Worm (Caenorhabditis elegans) whole organism, L1 larva: ENCODE results near the gene F54F2.14.

ENCODE experiments used
- C04F5.9 ChIP-seq: sonication (generic microtip); optimal IDR thresholded peaks from 2 replicates; lab custom pipeline; 2016; ENCODE audit warnings: missing genetic modification characterization, missing compliant biosample characterization
- C16A3.4 ChIP-seq: fragments of 150-350 bp; optimal IDR thresholded peaks from 2 replicates; lab custom pipeline; 2014; ENCODE audit warnings: missing biosample characterization, missing genetic modification characterization
- C34B4.2 ChIP-seq: sonication (generic microtip); optimal IDR thresholded peaks from 2 replicates; lab custom pipeline; 2017; ENCODE audit warnings: mild to moderate bottlenecking, missing genetic modification characterization, missing compliant biosample characterization
- F16B12.6 ChIP-seq: fragments of 150-350 bp; optimal IDR thresholded peaks from 2 replicates; lab custom pipeline; 2014; ENCODE audit warnings: missing biosample characterization, missing genetic modification characterization
- Y116A8C.19 ChIP-seq: sonication (generic microtip); optimal IDR thresholded peaks from 2 replicates; lab custom pipeline; 2016; ENCODE audit warnings: missing compliant biosample characterization, missing genetic modification characterization, borderline replicate concordance
- aha-1 ChIP-seq: fragments of 150-350 bp; optimal IDR thresholded peaks from 2 replicates; lab custom pipeline; 2014; ENCODE audit warnings: missing biosample characterization, missing genetic modification characterization
- alr-1 ChIP-seq: fragments of 200-800 bp; sonication (Bioruptor generic); optimal IDR thresholded peaks from 2 replicates; lab custom pipeline; 2018; ENCODE audit warnings: borderline replicate concordance, mild to moderate bottlenecking, missing genetic modification characterization, missing compliant biosample characterization
- blmp-1 ChIP-seq: fragments of 150-350 bp; optimal IDR thresholded peaks from 2 replicates; lab custom pipeline; 2014; ENCODE audit warnings: missing biosample characterization, missing genetic modification characterization
- ceh-8 ChIP-seq: fragments of 200-800 bp; sonication (Bioruptor generic); optimal IDR thresholded peaks from 2 replicates; lab custom pipeline; 2018; ENCODE audit warnings: mild to moderate bottlenecking, missing genetic modification characterization, moderate library complexity, missing compliant biosample characterization
- ceh-82 ChIP-seq, 3 experiments: fragments of 150-350 bp in 1 of 3; sonication (generic microtip) in 2 of 3; optimal IDR thresholded peaks; 2 replicates each; lab custom pipeline; 2014 to 2017; ENCODE audit warnings: missing biosample characterization in 3 of 3, missing genetic modification characterization in 3 of 3
- ceh-88 ChIP-seq: fragments of 200-800 bp; sonication (Bioruptor generic); IDR thresholded peaks from 2 replicates; pipeline ENCODE4 v1.3.6; 2022; ENCODE audit warnings: missing genetic modification characterization, missing compliant biosample characterization
- dpl-1 ChIP-seq, 3 experiments: fragments of 150-350 bp in 2 of 3; sonication (generic microtip) in 1 of 3; optimal IDR thresholded peaks; 2 replicates each; lab custom pipeline; 2014 to 2017; ENCODE audit warnings: missing biosample characterization in 3 of 3, missing genetic modification characterization in 3 of 3, missing genetic modification reagents in 3 of 3
- dsc-1 ChIP-seq: sonication (generic microtip); optimal IDR thresholded peaks from 2 replicates; lab custom pipeline; 2016; ENCODE audit warnings: mild to moderate bottlenecking, missing genetic modification characterization, missing compliant biosample characterization
- efl-1 ChIP-seq, 4 experiments: fragments of 150-350 bp; optimal IDR thresholded peaks in 3 of 4; peaks in 1 of 4; 1 replicate in 1 of 4; 2 replicates in 3 of 4; lab custom pipeline; 2014; ENCODE audit warnings: missing biosample characterization in 2 of 4, missing genetic modification characterization in 2 of 4, missing genetic modification reagents in 2 of 4
- egl-13 ChIP-seq: sonication (generic microtip); optimal IDR thresholded peaks from 2 replicates; lab custom pipeline; 2016; ENCODE audit warnings: missing genotype, missing genetic modification reagents, missing genetic modification characterization, missing compliant biosample characterization
- elt-2 ChIP-seq: sonication (generic microtip); optimal IDR thresholded peaks from 2 replicates; lab custom pipeline; 2016; ENCODE audit warnings: missing genetic modification characterization, mild to moderate bottlenecking, inconsistent platforms, missing compliant biosample characterization, missing genetic modification reagents
- elt-3 ChIP-seq, 6 experiments: fragments of 150-350 bp in 1 of 6; sonication (generic microtip); optimal IDR thresholded peaks; 2 replicates each; lab custom pipeline; 2017 to 2018; ENCODE audit warnings: missing biosample characterization in 6 of 6, missing genetic modification characterization in 6 of 6, inconsistent platforms in 1 of 6
- fkh-10 ChIP-seq: sonication (generic microtip); optimal IDR thresholded peaks from 2 replicates; lab custom pipeline; 2017; ENCODE audit warnings: missing biosample characterization, missing genetic modification reagents, missing genetic modification characterization
- fkh-4 ChIP-seq: sonication (generic microtip); optimal IDR thresholded peaks from 2 replicates; lab custom pipeline; 2016; ENCODE audit warnings: missing compliant biosample characterization, missing genetic modification characterization, borderline replicate concordance
- fkh-8 ChIP-seq: sonication (generic microtip); optimal IDR thresholded peaks from 2 replicates; lab custom pipeline; 2016; ENCODE audit warnings: mild to moderate bottlenecking, missing genetic modification characterization, missing compliant biosample characterization
- fos-1 ChIP-seq: fragments of 150-350 bp; optimal IDR thresholded peaks from 2 replicates; lab custom pipeline; 2014; ENCODE audit warnings: missing biosample characterization, missing genetic modification characterization
- hlh-17 ChIP-seq: fragments of 200-800 bp; sonication (Bioruptor generic); optimal IDR thresholded peaks from 2 replicates; lab custom pipeline; 2018; ENCODE audit warnings: missing genetic modification characterization, mild to moderate bottlenecking, missing compliant biosample characterization, moderate library complexity, borderline replicate concordance
- hlh-4 ChIP-seq: sonication (generic microtip); optimal IDR thresholded peaks from 2 replicates; lab custom pipeline; 2016; ENCODE audit warnings: mild to moderate bottlenecking, missing genetic modification characterization, missing compliant biosample characterization
- hpl-2 ChIP-seq: fragments of 150-350 bp; optimal IDR thresholded peaks from 2 replicates; lab custom pipeline; 2014; ENCODE audit warnings: missing biosample characterization, missing genetic modification reagents, missing genetic modification characterization
- irx-1 ChIP-seq: sonication (generic microtip); optimal IDR thresholded peaks from 2 replicates; lab custom pipeline; 2016; ENCODE audit warnings: missing genetic modification characterization, missing compliant biosample characterization
- isw-1 ChIP-seq: fragments of 200-800 bp; sonication (Bioruptor generic); IDR thresholded peaks from 2 replicates; pipeline ENCODE4 v1.3.6; 2022; ENCODE audit warnings: missing genetic modification characterization, missing compliant biosample characterization
- lin-35 ChIP-seq, 2 experiments: fragments of 150-350 bp; optimal IDR thresholded peaks; 2 replicates each; lab custom pipeline; 2014; ENCODE audit warnings: missing biosample characterization in 2 of 2, missing genetic modification characterization in 2 of 2, missing genetic modification reagents in 2 of 2
- lir-3 ChIP-seq: sonication (generic microtip); optimal IDR thresholded peaks from 2 replicates; lab custom pipeline; 2016; ENCODE audit warnings: mild to moderate bottlenecking, missing genetic modification characterization, moderate library complexity, missing compliant biosample characterization; ENCODE audit not compliant: poor library complexity
- mab-9 ChIP-seq: fragments of 200-800 bp; sonication (Bioruptor generic); IDR thresholded peaks from 2 replicates; pipeline ENCODE4 v1.3.6; 2022; ENCODE audit warnings: missing genetic modification reagents, missing genetic modification characterization, missing compliant biosample characterization
- mdl-1 ChIP-seq, 2 experiments: fragments of 150-350 bp; optimal IDR thresholded peaks; 2 replicates each; lab custom pipeline; 2014 to 2017; ENCODE audit warnings: missing biosample characterization in 2 of 2, missing genetic modification characterization in 2 of 2, inconsistent platforms in 1 of 2
- nhr-11 ChIP-seq: fragments of 150-350 bp; optimal IDR thresholded peaks from 2 replicates; lab custom pipeline; 2014; ENCODE audit warnings: missing biosample characterization, missing genetic modification characterization
- nhr-19 ChIP-seq: fragments of 200-800 bp; sonication (Bioruptor generic); conservative IDR thresholded peaks from 2 replicates; pipeline ENCODE4 v1.3.6; 2022; ENCODE audit warnings: missing genetic modification characterization, missing compliant biosample characterization
- nhr-28 ChIP-seq: fragments of 150-350 bp; optimal IDR thresholded peaks from 2 replicates; lab custom pipeline; 2014; ENCODE audit warnings: missing biosample characterization, missing genetic modification characterization
- nhr-47 ChIP-seq: sonication (generic microtip); optimal IDR thresholded peaks from 2 replicates; lab custom pipeline; 2016; ENCODE audit warnings: mild to moderate bottlenecking, missing genetic modification characterization, moderate library complexity, missing compliant biosample characterization
- nhr-71 ChIP-seq: sonication (generic microtip); optimal IDR thresholded peaks from 2 replicates; lab custom pipeline; 2016; ENCODE audit warnings: mild to moderate bottlenecking, missing genetic modification characterization, moderate library complexity, missing compliant biosample characterization
- nhr-76 ChIP-seq: sonication (generic microtip); optimal IDR thresholded peaks from 2 replicates; lab custom pipeline; 2017; ENCODE audit warnings: missing biosample characterization, missing genetic modification characterization
- nhr-77 ChIP-seq: fragments of 150-350 bp; optimal IDR thresholded peaks from 2 replicates; lab custom pipeline; 2014; ENCODE audit warnings: missing biosample characterization, missing genetic modification characterization
- nhr-85 ChIP-seq: sonication (generic microtip); peaks from one replicate; lab custom pipeline; 2016; ENCODE audit warnings: missing genetic modification characterization, inconsistent platforms, missing compliant biosample characterization
- pax-3 ChIP-seq: fragments of 200-800 bp; sonication (Bioruptor generic); optimal IDR thresholded peaks from 2 replicates; lab custom pipeline; 2018; ENCODE audit warnings: mild to moderate bottlenecking, missing genetic modification characterization, moderate library complexity, missing compliant biosample characterization
- rnt-1 ChIP-seq: sonication (generic microtip); optimal IDR thresholded peaks from 2 replicates; lab custom pipeline; 2016; ENCODE audit warnings: mild to moderate bottlenecking, missing genetic modification characterization, moderate library complexity, missing compliant biosample characterization
- sptf-1 ChIP-seq: fragments of 150-350 bp; optimal IDR thresholded peaks from 2 replicates; lab custom pipeline; 2014; ENCODE audit warnings: missing biosample characterization, missing genetic modification characterization
- sup-37 ChIP-seq: fragments of 200-800 bp; sonication (Bioruptor generic); optimal IDR thresholded peaks from 2 replicates; lab custom pipeline; 2018; ENCODE audit warnings: mild to moderate bottlenecking, missing genetic modification characterization, missing compliant biosample characterization
- tbx-2 ChIP-seq: sonication (generic microtip); optimal IDR thresholded peaks from 2 replicates; lab custom pipeline; 2016; ENCODE audit warnings: missing genetic modification characterization, missing compliant biosample characterization
- tlp-1 ChIP-seq: fragments of 150-350 bp; optimal IDR thresholded peaks from 2 replicates; lab custom pipeline; 2014; ENCODE audit warnings: missing biosample characterization, missing genetic modification characterization
- unc-30 ChIP-seq: sonication (generic microtip); optimal IDR thresholded peaks from 2 replicates; lab custom pipeline; 2017; ENCODE audit warnings: missing biosample characterization, missing genetic modification characterization
- unc-62 ChIP-seq: fragments of 150-350 bp; optimal IDR thresholded peaks from 2 replicates; lab custom pipeline; 2014; ENCODE audit warnings: missing biosample characterization, missing genetic modification reagents, missing genetic modification characterization
- xbp-1 ChIP-seq: sonication (generic microtip); optimal IDR thresholded peaks from 2 replicates; lab custom pipeline; 2016; ENCODE audit warnings: missing genetic modification characterization, missing compliant biosample characterization
- zag-1 ChIP-seq: fragments of 150-350 bp; optimal IDR thresholded peaks from 2 replicates; lab custom pipeline; 2014; ENCODE audit warnings: missing biosample characterization, missing genetic modification characterization
- zip-4 ChIP-seq: fragments of 200-800 bp; sonication (Bioruptor generic); optimal IDR thresholded peaks from 2 replicates; lab custom pipeline; 2018; ENCODE audit warnings: mild to moderate bottlenecking, missing genetic modification characterization, moderate library complexity, missing compliant biosample characterization
- ztf-11 ChIP-seq, 2 experiments: sonication (generic microtip); optimal IDR thresholded peaks; 2 replicates each; lab custom pipeline; 2016 to 2017; ENCODE audit warnings: missing genetic modification characterization in 2 of 2, missing biosample characterization in 1 of 2, missing compliant biosample characterization in 1 of 2
- ztf-4 ChIP-seq: fragments of 150-350 bp; optimal IDR thresholded peaks from 2 replicates; lab custom pipeline; 2014; ENCODE audit warnings: missing biosample characterization, missing genetic modification characterization

F54F2.14 gene

ce11 chrIII:8797211-8797733 lies 5.9 kb downstream of the F54F2.14 start (continued):
- TF ChIP-seq lin-35 (GFP tag; optimal IDR thresholded peaks at IDR 0.05; lab: Kevin White, UChicago) (peak; percentile 70 to 82), alr-1 (tag; lab: Kevin White, UChicago) (no peak), ztf-4 (peak; percentile 78), aha-1 (tag; lab: Kevin White, UChicago) (no peak), elt-2 (tag; lab: Kevin White, UChicago) (peak; percentile 91), irx-1 (tag; lab: Kevin White, UChicago) (peak; percentile 68), C04F5.9 (tag; lab: Kevin White, UChicago) (peak; percentile 40), ceh-8 (GFP tag; lab: Kevin White, UChicago) (peak; percentile 28), nhr-76 (tag; lab: Kevin White, UChicago) (no peak), zag-1 (tag; lab: Kevin White, UChicago) (peak; percentile 71), sup-37 (GFP tag; lab: Kevin White, UChicago) (peak; percentile 38), mdl-1 (tag; optimal IDR thresholded peaks at IDR 0.05; lab: Kevin White, UChicago) (peak; percentile 20 to 92), unc-30 (tag; lab: Kevin White, UChicago) (no peak), unc-62 (no peak), efl-1 (optimal IDR thresholded peaks at IDR 0.05; lab: Kevin White, UChicago) (peak; percentile 65 to 81), efl-1 (GFP tag; optimal IDR thresholded peaks at IDR 0.05 in 1 of 2; lab: Kevin White, UChicago) (peak; percentile 31 to 93), F16B12.6 (tag; lab: Kevin White, UChicago) (no peak), pax-3 (tag; lab: Kevin White, UChicago) (peak; percentile 77), nhr-19 (GFP tag; lab: Robert Waterston, UW) (peak; percentile 72), ceh-88 (no peak), fkh-10 (peak; percentile 86), nhr-77 (tag; lab: Kevin White, UChicago) (peak; percentile 61), xbp-1 (tag; lab: Kevin White, UChicago) (peak; percentile 70), nhr-47 (peak; percentile 88), mab-9 (0 out of 2 replicates have a peak, but pooled peaks have one; percentile 67), dpl-1 (GFP tag; optimal IDR thresholded peaks at IDR 0.05; lab: Kevin White, UChicago) (peak in 2 of 3 experiments; percentile 27 to 48), hlh-4 (no peak), nhr-28 (tag; lab: Kevin White, UChicago) (no peak), isw-1 (GFP tag; lab: Robert Waterston, UW) (peak; percentile 52), sptf-1 (tag; lab: Kevin White, UChicago) (no peak), nhr-85 (peak; percentile 98), fkh-8 (peak; percentile 93), hlh-17 (GFP tag; lab: Kevin White, UChicago) (no peak), C16A3.4 (tag; lab: Kevin White, UChicago) (peak; percentile 82), fkh-4 (tag; lab: Kevin White, UChicago) (peak; percentile 11), hpl-2 (GFP tag; lab: Kevin White, UChicago) (peak; percentile 36), tlp-1 (tag; lab: Kevin White, UChicago) (no peak), egl-13 (tag; lab: Kevin White, UChicago) (peak; percentile 88), fos-1 (peak; percentile 87), Y116A8C.19 (no peak), blmp-1 (tag; lab: Kevin White, UChicago) (peak; percentile 79), zip-4 (GFP tag; lab: Kevin White, UChicago) (peak; percentile 35), nhr-11 (tag; lab: Kevin White, UChicago) (peak; percentile 76), C34B4.2 (tag; lab: Kevin White, UChicago) (no peak), ztf-11 (tag; optimal IDR thresholded peaks at IDR 0.05; lab: Kevin White, UChicago) (peak in 1 of 2 experiments; percentile 49), nhr-71 (tag; lab: Kevin White, UChicago) (peak; percentile 95), dsc-1 (tag; lab: Kevin White, UChicago) (peak; percentile 91), rnt-1 (peak; percentile 47), lir-3 (peak; percentile 62), elt-3 (tag; optimal IDR thresholded peaks at IDR 0.05; lab: Kevin White, UChicago) (peak in 5 of 6 experiments; percentile 2 to 87 (median 69)), ceh-82 (tag; optimal IDR thresholded peaks at IDR 0.05; lab: Kevin White, UChicago) (peak; percentile 68 to 73 (median 69)), tbx-2 (tag; lab: Kevin White, UChicago) (peak; percentile 86)
